Fruit fly (Drosophila melanogaster): ENCODE measurements around the gene lmgA.

The lmgA gene

DNA sequence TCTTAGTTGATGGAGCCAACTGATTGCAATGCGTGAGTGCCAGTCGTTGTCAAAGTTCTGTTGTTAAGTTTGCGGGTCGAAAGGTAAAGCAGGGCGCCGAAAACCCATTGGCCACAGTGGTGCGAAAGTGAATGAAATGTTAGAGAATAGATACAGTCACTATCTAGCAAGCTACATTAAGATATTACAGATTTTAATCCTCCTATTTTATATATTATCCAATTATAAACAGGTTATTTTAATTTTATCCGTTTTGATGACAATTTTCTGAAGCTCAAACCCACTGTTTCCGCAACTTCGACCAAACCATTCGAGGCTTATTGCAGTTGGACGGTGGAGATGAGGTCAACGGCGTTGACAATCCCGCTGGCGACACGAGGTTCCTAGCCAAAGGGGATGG lies 24.1 kb upstream of the lmgA start (continued):
- TF ChIP-seq H15 (GFP tag; IDR thresholded peaks at IDR 0.05) = no peak
- peak; percentile 30 for TF ChIP-seq CG17829 (tag; optimal IDR thresholded peaks at IDR 0.05)
- no peak for TF ChIP-seq CG15011 (GFP tag; optimal IDR thresholded peaks at IDR 0.05)
- TF ChIP-seq Spps (tag; optimal IDR thresholded peaks at IDR 0.05) = peak; percentile 41
- TF ChIP-seq ara (GFP tag; IDR thresholded peaks at IDR 0.05) = peak; percentile 63; the same call in 1 of the 2 replicates
- TF ChIP-seq CG1647 (GFP tag; optimal IDR thresholded peaks at IDR 0.05) = peak; percentile 37
- no peak for TF ChIP-seq knrl (GFP tag; IDR thresholded peaks at IDR 0.05; ENCODE audit: partially characterized antibody)
- 0 out of 3 replicates have a peak, but pooled peaks have one; percentile 25 for TF ChIP-seq CG34422 (GFP tag; IDR thresholded peaks at IDR 0.05)
- TF ChIP-seq slbo (GFP tag; IDR thresholded peaks at IDR 0.05) = 0 out of 2 replicates have a peak, but pooled peaks have one; percentile 38
- TF ChIP-seq Fer3 (tag; optimal IDR thresholded peaks at IDR 0.05) = peak; percentile 11
- TF ChIP-seq CG11085 (GFP tag; IDR thresholded peaks at IDR 0.05) = no peak
- no peak for TF ChIP-seq D (optimal IDR thresholded peaks at IDR 0.05)
- TF ChIP-seq D (GFP tag; optimal IDR thresholded peaks at IDR 0.05) = peak; percentile 32
- peak; percentile 4 for TF ChIP-seq CG1529 (GFP tag; optimal IDR thresholded peaks at IDR 0.05)
- TF ChIP-seq CG17912 (GFP tag; optimal IDR thresholded peaks at IDR 0.05) = no peak
- no peak for TF ChIP-seq Neu2 (GFP tag; optimal IDR thresholded peaks at IDR 0.05; ENCODE audit: borderline replicate concordance)
- peak; percentile 5 for TF ChIP-seq Fer1 (GFP tag; optimal IDR thresholded peaks at IDR 0.05)
- TF ChIP-seq CG17361 (GFP tag; IDR thresholded peaks at IDR 0.05) = peak; percentile 54
- TF ChIP-seq Ravus (GFP tag; IDR thresholded peaks at IDR 0.05) = no peak
- TF ChIP-seq tin (GFP tag; optimal IDR thresholded peaks at IDR 0.05) = peak; percentile 12
- peak; percentile 29 for TF ChIP-seq trem (tag; optimal IDR thresholded peaks at IDR 0.05)
- TF ChIP-seq H2.0 (GFP tag; IDR thresholded peaks at IDR 0.05) = no peak
- no peak for TF ChIP-seq MBD-R2 (GFP tag; IDR thresholded peaks at IDR 0.05)
- peak; percentile 33 for TF ChIP-seq Asciz (GFP tag; optimal IDR thresholded peaks at IDR 0.05)
- TF ChIP-seq E2f1 (GFP tag; IDR thresholded peaks at IDR 0.05) = peak; percentile 21; the same call in 1 of the 2 replicates
- TF ChIP-seq CG17359 (tag; optimal IDR thresholded peaks at IDR 0.05) = peak; percentile 47
- TF ChIP-seq CG2889 (GFP tag; IDR thresholded peaks at IDR 0.05) = no peak
- peak; percentile 33 for TF ChIP-seq Ssrp (tag; optimal IDR thresholded peaks at IDR 0.05)
- TF ChIP-seq row (GFP tag; IDR thresholded peaks at IDR 0.05) = peak; percentile 47; the same call in 2 of the 3 replicates
- TF ChIP-seq dmrt11E (tag; optimal IDR thresholded peaks at IDR 0.05) = peak; percentile 63
- TF ChIP-seq lola (GFP tag; optimal IDR thresholded peaks at IDR 0.05) = peak in 1 of 3 experiments; percentile 42
- peak; percentile 55 for TF ChIP-seq Oli (tag; optimal IDR thresholded peaks at IDR 0.05)
- TF ChIP-seq Sox100B (GFP tag; optimal IDR thresholded peaks at IDR 0.05) = peak; percentile 9
- peak; percentile 26 for TF ChIP-seq D19A (tag; optimal IDR thresholded peaks at IDR 0.05)
- TF ChIP-seq Med (GFP tag) = peak; percentile 15
- TF ChIP-seq CG5953 (GFP tag; IDR thresholded peaks at IDR 0.05) = 0 out of 2 replicates have a peak, but pooled peaks have one; percentile 26
- TF ChIP-seq Oaz (GFP tag; IDR thresholded peaks at IDR 0.05) = 0 out of 2 replicates have a peak, but pooled peaks have one; percentile 6
- TF ChIP-seq fd96Cb (tag; optimal IDR thresholded peaks at IDR 0.05) = peak; percentile 46
- TF ChIP-seq CG14667 (GFP tag; IDR thresholded peaks at IDR 0.05) = no peak
- TF ChIP-seq pan (optimal IDR thresholded peaks at IDR 0.05) = no peak
- peak in 1 of 2 experiments; percentile 39 for TF ChIP-seq pan (GFP tag; optimal IDR thresholded peaks at IDR 0.05 in 1 of 2, IDR thresholded peaks at IDR 0.05 in 1 of 2)
- no peak; the same call in 1 of the 2 replicates for TF ChIP-seq CG6272 (GFP tag; IDR thresholded peaks at IDR 0.05)
- peak; percentile 18 for TF ChIP-seq ewg (GFP tag; optimal IDR thresholded peaks at IDR 0.05)
- TF ChIP-seq emc (GFP tag; optimal IDR thresholded peaks at IDR 0.05) = no peak
- no peak for TF ChIP-seq CG15269 (tag; optimal IDR thresholded peaks at IDR 0.05)
- TF ChIP-seq mam (GFP tag; optimal IDR thresholded peaks at IDR 0.05) = no peak
- TF ChIP-seq CG8478 (optimal IDR thresholded peaks at IDR 0.05) = no peak
- peak; percentile 24; the same call in 1 of the 2 replicates for TF ChIP-seq CG10366 (GFP tag; IDR thresholded peaks at IDR 0.05)
